Worm (Caenorhabditis elegans) whole organism, L2 larva: Measurements from ENCODE around the gene syf-2.

Experiments used
- R02D3.7 ChIP-seq: fragments of 150-350 bp; optimal IDR thresholded peaks from 2 replicates; lab custom pipeline; 2014; ENCODE audit warnings: missing biosample characterization, missing genetic modification characterization
- ceh-82 ChIP-seq: fragments of 150-350 bp; optimal IDR thresholded peaks from 2 replicates; lab custom pipeline; 2014; ENCODE audit warnings: missing biosample characterization, missing genetic modification characterization
- lin-11 ChIP-seq: fragments of 150-350 bp; sonication (generic microtip); optimal IDR thresholded peaks from 2 replicates; lab custom pipeline; 2014; ENCODE audit warnings: missing biosample characterization, missing genetic modification characterization, inconsistent platforms, mixed read lengths
- mab-5 ChIP-seq: fragments of 150-350 bp; optimal IDR thresholded peaks from 2 replicates; lab custom pipeline; 2014; ENCODE audit warnings: missing biosample characterization, missing genetic modification characterization
- mdl-1 ChIP-seq, 2 experiments: fragments of 150-350 bp in 1 of 2; sonication (generic microtip) in 1 of 2; optimal IDR thresholded peaks; 2 replicates each; lab custom pipeline; 2017; ENCODE audit warnings: missing biosample characterization in 2 of 2, missing genetic modification characterization in 2 of 2
- unc-62 ChIP-seq: fragments of 150-350 bp; optimal IDR thresholded peaks from 2 replicates; lab custom pipeline; 2014; ENCODE audit warnings: missing biosample characterization, missing genetic modification reagents, missing genetic modification characterization
- zag-1 ChIP-seq: fragments of 150-350 bp; optimal IDR thresholded peaks from 2 replicates; lab custom pipeline; 2014; ENCODE audit warnings: missing biosample characterization, missing genetic modification characterization
- ztf-11 ChIP-seq: sonication (generic microtip); optimal IDR thresholded peaks from 2 replicates; lab custom pipeline; 2017; ENCODE audit warnings: missing biosample characterization, missing genetic modification characterization

ce11 chrIII:7159246-7159645 is 2.7 kb downstream of the syf-2 start:
- TF ChIP-seq unc-62 (GFP tag; lab: Kevin White, UChicago) (no peak), ztf-11 (no peak), mdl-1 (tag; optimal IDR thresholded peaks at IDR 0.05; lab: Kevin White, UChicago) (no peak), zag-1 (tag; lab: Kevin White, UChicago) (no peak), mab-5 (tag; lab: Kevin White, UChicago) (no peak), lin-11 (tag; lab: Kevin White, UChicago) (no peak), ceh-82 (tag; lab: Kevin White, UChicago) (no peak), R02D3.7 (tag; lab: Kevin White, UChicago) (no peak)
